Fruit fly (Drosophila melanogaster) whole organism, embryonic: ENCODE data around the gene CG13258.

Experiments used
- Asciz ChIP-seq: fragments of 200-800 bp; sonication (Bioruptor generic); optimal IDR thresholded peaks from 2 replicates; lab custom pipeline; 2017; ENCODE audit warnings: missing biosample characterization, mild to moderate bottlenecking, missing genetic modification characterization, missing genetic modification reagents
- Atf-2 ChIP-seq: fragments of 200-800 bp; sonication (Bioruptor generic); optimal IDR thresholded peaks from 2 replicates; lab custom pipeline; 2016; ENCODE audit warnings: missing biosample characterization, missing genetic modification characterization
- B-H1 ChIP-seq: fragments of 200-800 bp; sonication (Bioruptor generic); IDR thresholded peaks from 3 replicates; pipeline ENCODE4 v1.3.6; 2022; ENCODE audit warnings: missing biosample characterization, missing genetic modification characterization
- CG10147 ChIP-seq: fragments of 200-800 bp; sonication (Bioruptor generic); optimal IDR thresholded peaks from 2 replicates; lab custom pipeline; 2019; ENCODE audit warnings: missing biosample characterization, mild to moderate bottlenecking, missing genetic modification characterization, moderate library complexity
- CG12104 ChIP-seq: fragments of 200-800 bp; sonication (Bioruptor generic); optimal IDR thresholded peaks from 3 replicates; lab custom pipeline; 2016; ENCODE audit warnings: missing biosample characterization, missing genetic modification characterization
- CG13123 ChIP-seq: fragments of 200-800 bp; sonication (Bioruptor generic); optimal IDR thresholded peaks from 2 replicates; lab custom pipeline; 2016; ENCODE audit warnings: missing biosample characterization, missing genetic modification characterization
- CG13296 ChIP-seq: fragments of 200-800 bp; sonication (Bioruptor generic); optimal IDR thresholded peaks from 3 replicates; lab custom pipeline; 2018; ENCODE audit warnings: missing biosample characterization, mild to moderate bottlenecking, missing genetic modification characterization
- CG14710 ChIP-seq: fragments of 200-800 bp; sonication (Bioruptor generic); optimal IDR thresholded peaks from 3 replicates; lab custom pipeline; 2019; ENCODE audit warnings: missing biosample characterization, mild to moderate bottlenecking, missing genetic modification characterization, moderate library complexity
- CG15073 ChIP-seq: fragments of 200-800 bp; sonication (Bioruptor generic); optimal IDR thresholded peaks from 2 replicates; lab custom pipeline; 2016; ENCODE audit warnings: missing biosample characterization, missing genetic modification characterization
- CG15269 ChIP-seq: fragments of 200-800 bp; sonication (Bioruptor generic); optimal IDR thresholded peaks from 2 replicates; lab custom pipeline; 2018; ENCODE audit warnings: missing biosample characterization, mild to moderate bottlenecking, missing genetic modification characterization, moderate library complexity
- CG15514 ChIP-seq: fragments of 200-800 bp; sonication (Bioruptor generic); optimal IDR thresholded peaks from 3 replicates; lab custom pipeline; 2017; ENCODE audit warnings: missing biosample characterization, missing genetic modification characterization, mild to moderate bottlenecking, moderate library complexity, missing genetic modification reagents
- CG15601 ChIP-seq: fragments of 200-800 bp; sonication (Bioruptor generic); optimal IDR thresholded peaks from 3 replicates; lab custom pipeline; 2019; ENCODE audit warnings: missing biosample characterization, mild to moderate bottlenecking, missing genetic modification characterization, moderate library complexity
- CG1647 ChIP-seq: fragments of 200-800 bp; sonication (Bioruptor generic); optimal IDR thresholded peaks from 3 replicates; lab custom pipeline; 2016; ENCODE audit warnings: missing biosample characterization, missing genetic modification characterization
- CG16815 ChIP-seq: fragments of 200-800 bp; sonication (Bioruptor generic); optimal IDR thresholded peaks from 3 replicates; lab custom pipeline; 2017; ENCODE audit warnings: missing biosample characterization, mild to moderate bottlenecking, missing genetic modification characterization
- CG17328 ChIP-seq: fragments of 200-800 bp; sonication (Bioruptor generic); IDR thresholded peaks from 2 replicates; pipeline ENCODE4 v1.3.6; 2022; ENCODE audit warnings: missing biosample characterization, missing genetic modification characterization
- CG1792 ChIP-seq: fragments of 200-800 bp; sonication (Bioruptor generic); optimal IDR thresholded peaks from 2 replicates; lab custom pipeline; 2016; ENCODE audit warnings: missing biosample characterization, missing genetic modification characterization
- CG3163 ChIP-seq: fragments of 200-800 bp; sonication (Bioruptor generic); optimal IDR thresholded peaks from 3 replicates; lab custom pipeline; 2016; ENCODE audit warnings: missing biosample characterization, missing genetic modification characterization
- CG32767 ChIP-seq: fragments of 200-800 bp; sonication (Bioruptor generic); IDR thresholded peaks from 2 replicates; pipeline ENCODE4 v1.3.6; 2022; ENCODE audit warnings: missing biosample characterization, missing genetic modification characterization
- CG4282 ChIP-seq: fragments of 200-800 bp; sonication (Bioruptor generic); optimal IDR thresholded peaks from 2 replicates; lab custom pipeline; 2016; ENCODE audit warnings: missing biosample characterization, missing genetic modification characterization
- CG4617 ChIP-seq: fragments of 200-800 bp; sonication (Bioruptor generic); optimal IDR thresholded peaks from 3 replicates; lab custom pipeline; 2016; ENCODE audit warnings: missing biosample characterization, missing genetic modification characterization, borderline replicate concordance
- CG6175 ChIP-seq: fragments of 200-800 bp; sonication (Bioruptor generic); IDR thresholded peaks from 3 replicates; pipeline ENCODE4 v1.3.6; 2022; ENCODE audit warnings: missing biosample characterization, missing genetic modification characterization
- CG7556 ChIP-seq: fragments of 200-800 bp; sonication (Bioruptor generic); optimal IDR thresholded peaks from 2 replicates; lab custom pipeline; 2017; ENCODE audit warnings: missing biosample characterization, mild to moderate bottlenecking, missing genetic modification characterization
- CG9609 ChIP-seq: fragments of 200-800 bp; sonication (Bioruptor generic); optimal IDR thresholded peaks from 3 replicates; lab custom pipeline; 2016; ENCODE audit warnings: missing biosample characterization, missing genetic modification characterization
- CG9817 ChIP-seq: fragments of 200-800 bp; sonication (Bioruptor generic); optimal IDR thresholded peaks from 2 replicates; lab custom pipeline; 2018; ENCODE audit warnings: missing biosample characterization, mild to moderate bottlenecking, missing genetic modification characterization, moderate library complexity
- Camta ChIP-seq: fragments of 200-800 bp; sonication (Bioruptor generic); optimal IDR thresholded peaks from 2 replicates; lab custom pipeline; 2016; ENCODE audit warnings: missing biosample characterization, missing genetic modification characterization
- Chrac-16 ChIP-seq: fragments of 200-800 bp; sonication (Bioruptor generic); optimal IDR thresholded peaks from 3 replicates; lab custom pipeline; 2016; ENCODE audit warnings: missing biosample characterization, missing genetic modification characterization
- CrebB ChIP-seq: fragments of 200-800 bp; sonication (Bioruptor generic); optimal IDR thresholded peaks from 3 replicates; lab custom pipeline; 2018; ENCODE audit warnings: missing biosample characterization, mild to moderate bottlenecking, missing genetic modification characterization
- Dad ChIP-seq: fragments of 200-800 bp; sonication (Bioruptor generic); optimal IDR thresholded peaks from 3 replicates; lab custom pipeline; 2016; ENCODE audit warnings: missing biosample characterization, missing genetic modification characterization
- Ets65A ChIP-seq: fragments of 200-800 bp; sonication (Bioruptor generic); peaks from one replicate; lab custom pipeline; 2016; ENCODE audit warnings: missing biosample characterization, missing genetic modification characterization
- Hmx ChIP-seq: fragments of 200-800 bp; sonication (Bioruptor generic); optimal IDR thresholded peaks from 2 replicates; lab custom pipeline; 2016; ENCODE audit warnings: missing biosample characterization, missing genetic modification characterization
- Jarid2 ChIP-seq: fragments of 200-800 bp; sonication (Bioruptor generic); optimal IDR thresholded peaks from 3 replicates; lab custom pipeline; 2017; ENCODE audit warnings: mild to moderate bottlenecking, missing biosample characterization, missing genetic modification reagents, missing genetic modification characterization
- Max ChIP-seq: fragments of 200-800 bp; sonication (Bioruptor generic); optimal IDR thresholded peaks from 2 replicates; lab custom pipeline; 2016; ENCODE audit warnings: missing biosample characterization, mild to moderate bottlenecking, missing genetic modification characterization
- Nf-YC ChIP-seq: fragments of 200-800 bp; optimal IDR thresholded peaks from 3 replicates; lab custom pipeline; 2019; ENCODE audit warnings: missing biosample characterization, mild to moderate bottlenecking, missing genetic modification characterization, moderate library complexity
- Pdp1 ChIP-seq, 2 experiments: fragments of 200-800 bp; sonication (Bioruptor generic); optimal IDR thresholded peaks; 3 replicates each; lab custom pipeline; 2016; ENCODE audit warnings: missing biosample characterization in 2 of 2, missing genetic modification characterization in 2 of 2, mild to moderate bottlenecking in 1 of 2, moderate library complexity in 1 of 2
- Ptx1 ChIP-seq: fragments of 200-800 bp; sonication (Bioruptor generic); IDR thresholded peaks from 2 replicates; pipeline ENCODE4 v1.3.6; 2022; ENCODE audit warnings: missing biosample characterization, missing genetic modification characterization
- Xrp1 ChIP-seq: fragments of 200-800 bp; sonication (Bioruptor generic); IDR thresholded peaks from 2 replicates; pipeline ENCODE4 v1.3.6; 2022; ENCODE audit warnings: missing biosample characterization, missing genetic modification characterization
- ab ChIP-seq: fragments of 200-800 bp; sonication (Bioruptor generic); optimal IDR thresholded peaks from 2 replicates; lab custom pipeline; 2016; ENCODE audit warnings: missing biosample characterization, missing genetic modification characterization
- aop ChIP-seq: fragments of 200-800 bp; sonication (Bioruptor generic); IDR thresholded peaks from 2 replicates; pipeline ENCODE4 v1.3.6; 2022; ENCODE audit warnings: missing biosample characterization, missing genetic modification characterization
- chif ChIP-seq, 2 experiments: fragments of 200-800 bp; sonication (Bioruptor generic); optimal IDR thresholded peaks; 3 replicates each; lab custom pipeline; 2016; ENCODE audit warnings: missing biosample characterization in 2 of 2, missing genetic modification characterization in 2 of 2
- croc ChIP-seq: fragments of 200-800 bp; sonication (Bioruptor generic); conservative IDR thresholded peaks from 3 replicates; pipeline ENCODE4 v1.3.6; 2022; ENCODE audit warnings: missing biosample characterization, missing genetic modification characterization
- crol ChIP-seq: fragments of 200-800 bp; sonication (Bioruptor generic); IDR thresholded peaks from 2 replicates; pipeline ENCODE4 v1.3.6; 2022; ENCODE audit warnings: missing biosample characterization, missing genetic modification characterization
- grau ChIP-seq: fragments of 200-800 bp; optimal IDR thresholded peaks from 3 replicates; lab custom pipeline; 2019; ENCODE audit warnings: missing biosample characterization, mild to moderate bottlenecking, missing genetic modification characterization, moderate library complexity
- gsb-n ChIP-seq: fragments of 200-800 bp; sonication (Bioruptor generic); optimal IDR thresholded peaks from 3 replicates; lab custom pipeline; 2018; ENCODE audit warnings: missing biosample characterization, mild to moderate bottlenecking, missing genetic modification characterization
- pfk ChIP-seq: fragments of 200-800 bp; sonication (Bioruptor generic); optimal IDR thresholded peaks from 2 replicates; lab custom pipeline; 2018; ENCODE audit warnings: missing biosample characterization, mild to moderate bottlenecking, missing genetic modification characterization, moderate library complexity
- row ChIP-seq: fragments of 200-800 bp; sonication (Bioruptor generic); IDR thresholded peaks from 3 replicates; pipeline ENCODE4 v1.3.6; 2022; ENCODE audit warnings: missing biosample characterization, missing genetic modification characterization
- sna ChIP-seq: fragments of 200-800 bp; sonication (Bioruptor generic); IDR thresholded peaks from 2 replicates; pipeline ENCODE4 v1.3.6; 2022; ENCODE audit warnings: missing biosample characterization, missing genetic modification characterization; ENCODE audit not compliant: partially characterized antibody

The CG13258 gene

DNA sequence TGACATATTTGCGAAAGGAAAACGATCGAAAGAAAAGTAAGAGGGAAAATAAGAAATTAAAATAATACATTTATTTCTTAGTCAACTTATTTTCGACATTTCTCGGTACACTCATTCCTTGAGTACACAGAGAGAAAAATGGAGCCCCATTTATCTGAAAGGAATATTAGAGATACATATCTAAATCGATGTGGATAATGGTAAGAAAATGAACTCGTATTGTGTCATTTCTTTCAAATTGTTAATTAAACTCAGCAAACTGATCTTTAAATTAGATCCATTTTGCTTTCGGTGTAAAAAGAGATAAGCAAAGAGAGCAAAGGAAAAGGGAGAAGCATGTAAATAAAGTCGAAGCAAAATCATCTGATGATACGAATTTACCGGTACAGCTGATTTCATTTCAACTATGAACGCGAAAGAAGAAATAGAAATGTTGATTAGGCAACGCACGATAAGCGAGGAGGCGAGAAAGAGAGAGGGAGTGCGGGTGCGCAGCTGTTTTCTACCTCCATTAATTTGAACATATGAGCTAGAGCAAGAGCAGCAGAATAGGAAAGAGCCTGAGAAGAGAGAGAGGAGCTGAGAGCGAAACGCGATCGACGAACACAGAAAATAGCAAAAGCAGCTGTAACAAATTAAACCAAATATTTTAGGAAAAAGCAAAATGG lies 7.0 kb downstream of the CG13258 start (continued):
- TF ChIP-seq CG15073 (GFP tag; lab: Kevin White, UChicago) = no peak
- TF ChIP-seq CG12104 (GFP tag; lab: Kevin White, UChicago) = peak; percentile 77

DNA sequence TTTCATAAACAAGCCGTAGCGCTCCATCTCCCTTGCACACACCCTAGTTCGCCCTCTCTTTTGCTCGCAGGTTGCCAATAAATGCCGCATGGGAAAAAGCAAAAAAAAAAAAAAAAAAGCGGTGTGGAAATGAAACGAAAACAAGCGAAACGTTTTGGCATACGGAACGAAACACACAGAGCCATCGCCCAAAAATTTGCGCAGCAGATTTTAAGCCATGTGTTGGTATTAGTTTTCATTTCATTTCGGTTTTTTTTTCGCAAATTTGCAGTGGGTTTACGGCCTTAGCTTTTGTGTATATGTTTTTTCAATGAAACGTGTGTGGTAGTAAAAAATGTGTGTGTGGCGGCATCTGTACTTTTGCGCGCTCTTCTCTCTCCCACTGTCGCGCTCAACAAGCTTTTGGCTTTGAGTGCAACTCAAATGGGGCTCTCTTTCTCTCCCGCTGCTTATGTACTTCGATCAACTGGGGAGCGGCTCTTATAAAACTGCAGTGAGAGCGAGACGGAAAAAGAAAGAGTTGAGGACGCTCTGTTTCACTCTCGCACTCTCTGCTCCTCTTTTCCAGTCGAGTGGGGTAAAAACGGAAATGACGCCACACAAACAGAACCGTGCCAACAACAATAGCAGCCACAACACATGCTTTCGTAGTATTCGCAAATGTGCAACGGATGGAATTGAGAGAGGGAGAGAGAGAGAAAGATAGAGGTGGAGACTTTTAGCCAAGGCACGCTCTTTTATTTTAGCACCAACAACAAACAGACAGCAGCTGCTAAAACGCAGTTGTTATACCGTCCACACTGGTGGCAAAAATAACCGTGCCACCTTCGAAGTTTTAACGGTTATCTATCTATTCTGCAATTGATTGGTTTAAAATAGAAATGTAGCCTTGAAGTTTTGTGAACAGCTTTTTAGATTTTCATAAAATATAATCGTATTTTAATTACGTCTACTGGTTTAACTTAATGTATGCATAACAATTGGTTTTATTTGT lies 8.2 kb downstream of the CG13258 start:
- TF ChIP-seq Dad (GFP tag; lab: Kevin White, UChicago) (peak; percentile 31), CG17328 (no peak), CG13296 (GFP tag; lab: Kevin White, UChicago) (peak; percentile 53), CG6175 (GFP tag; lab: Robert Waterston, UW) (no peak), Asciz (GFP tag; lab: Kevin White, UChicago) (peak; percentile 44), ab (GFP tag; lab: Kevin White, UChicago) (no peak), CG7556 (GFP tag; lab: Kevin White, UChicago) (peak; percentile 13), CG1647 (GFP tag; lab: Kevin White, UChicago) (peak; percentile 0), CG15269 (peak; percentile 77), Atf-2 (GFP tag; lab: Kevin White, UChicago) (peak; percentile 1), CG4617 (no peak), chif (GFP tag; optimal IDR thresholded peaks at IDR 0.05; lab: Kevin White, UChicago) (peak in 1 of 2 experiments; percentile 20), croc (no peak), Chrac-16 (GFP tag; lab: Kevin White, UChicago) (peak; percentile 33), CG3163 (GFP tag; lab: Kevin White, UChicago) (peak; percentile 78), CG15601 (tag; lab: Kevin White, UChicago) (peak; percentile 0), CG1792 (peak; percentile 3), CG16815 (GFP tag; lab: Kevin White, UChicago) (no peak), Xrp1 (GFP tag; lab: Robert Waterston, UW) (no peak), sna (GFP tag; lab: Robert Waterston, UW) (no peak), CG4282 (peak; percentile 9), Max (GFP tag; lab: Kevin White, UChicago) (peak; percentile 21), CG10147 (GFP tag; lab: Kevin White, UChicago) (peak; percentile 48), Hmx (GFP tag; lab: Kevin White, UChicago) (peak; percentile 8), CG32767 (GFP tag; lab: Robert Waterston, UW) (no peak), CG9817 (tag; lab: Kevin White, UChicago) (no peak), Pdp1 (GFP tag; optimal IDR thresholded peaks at IDR 0.05; lab: Kevin White, UChicago) (peak in 1 of 2 experiments; percentile 54), pfk (GFP tag; lab: Kevin White, UChicago) (peak; percentile 99), CG9609 (GFP tag; lab: Kevin White, UChicago) (peak; percentile 53), aop (GFP tag; lab: Robert Waterston, UW) (no peak), gsb-n (peak; percentile 19), CrebB (tag; lab: Kevin White, UChicago) (peak; percentile 57), crol (GFP tag; lab: Robert Waterston, UW) (no peak), CG14710 (tag; lab: Kevin White, UChicago) (no peak), grau (tag; lab: Kevin White, UChicago) (peak; percentile 45), Jarid2 (peak; percentile 30), Ets65A (GFP tag; lab: Kevin White, UChicago) (peak; percentile 92), Ptx1 (GFP tag; lab: Robert Waterston, UW) (no peak), CG15514 (peak; percentile 36), Camta (GFP tag; lab: Kevin White, UChicago) (peak; percentile 34), row (GFP tag; lab: Robert Waterston, UW) (no peak), B-H1 (GFP tag; lab: Robert Waterston, UW) (no peak), Nf-YC (tag; lab: Kevin White, UChicago) (peak; percentile 1), CG13123 (no peak)
